Fruit fly (Drosophila melanogaster): ENCODE results near the gene serp.

- no peak for TF ChIP-seq Sin3A (optimal IDR thresholded peaks at IDR 0.05)
- TF ChIP-seq psq (optimal IDR thresholded peaks at IDR 0.05), result no peak
- no peak for TF ChIP-seq Myc (optimal IDR thresholded peaks at IDR 0.05)
- no peak for TF ChIP-seq insv (optimal IDR thresholded peaks at IDR 0.05)
These were observed at the start of gene serp for dm6 chr3L:19707570-19708146.
